Fruit fly (Drosophila melanogaster) whole organism, wandering third instar larva: ENCODE measurements around the gene CG43392.

Experiments
- CG32264 ChIP-seq: fragments of 200-800 bp; sonication (Bioruptor generic); optimal IDR thresholded peaks from 2 replicates; lab custom pipeline; 2016; ENCODE audit warnings: missing biosample characterization, missing genetic modification characterization
- CrebA ChIP-seq: fragments of 200-800 bp; sonication (Bioruptor generic); optimal IDR thresholded peaks from 2 replicates; lab custom pipeline; 2016; ENCODE audit warnings: missing biosample characterization, mild to moderate bottlenecking, missing genetic modification characterization, borderline replicate concordance
- N ChIP-seq: fragments of >200 bp; optimal IDR thresholded peaks from 2 replicates; lab custom pipeline; 2018; ENCODE audit warnings: missing biosample characterization, missing external identifiers, missing genetic modification characterization
- OdsH ChIP-seq: fragments of 200-800 bp; sonication (Bioruptor generic); optimal IDR thresholded peaks from 2 replicates; lab custom pipeline; 2016; ENCODE audit warnings: missing biosample characterization, mild to moderate bottlenecking, missing genetic modification characterization
- foxo ChIP-seq, 2 experiments: fragments of 200-800 bp; sonication (Bioruptor generic); optimal IDR thresholded peaks; 2 replicates in 1 of 2; 3 replicates in 1 of 2; lab custom pipeline; 2016 to 2017; ENCODE audit warnings: missing biosample characterization in 2 of 2, missing genetic modification characterization in 2 of 2
- h ChIP-seq: fragments of 200-800 bp; sonication (Bioruptor generic); optimal IDR thresholded peaks from 3 replicates; lab custom pipeline; 2016; ENCODE audit warnings: missing biosample characterization, mild to moderate bottlenecking, missing genetic modification characterization
- psq ChIP-seq: fragments of 200-800 bp; sonication (Bioruptor generic); optimal IDR thresholded peaks from 3 replicates; lab custom pipeline; 2017; ENCODE audit warnings: missing biosample characterization, mild to moderate bottlenecking, missing genetic modification characterization, moderate library complexity
- rgr ChIP-seq: fragments of 200-800 bp; sonication (Bioruptor generic); optimal IDR thresholded peaks from 3 replicates; lab custom pipeline; 2016; ENCODE audit warnings: missing biosample characterization, mild to moderate bottlenecking, missing genetic modification characterization

DNA sequence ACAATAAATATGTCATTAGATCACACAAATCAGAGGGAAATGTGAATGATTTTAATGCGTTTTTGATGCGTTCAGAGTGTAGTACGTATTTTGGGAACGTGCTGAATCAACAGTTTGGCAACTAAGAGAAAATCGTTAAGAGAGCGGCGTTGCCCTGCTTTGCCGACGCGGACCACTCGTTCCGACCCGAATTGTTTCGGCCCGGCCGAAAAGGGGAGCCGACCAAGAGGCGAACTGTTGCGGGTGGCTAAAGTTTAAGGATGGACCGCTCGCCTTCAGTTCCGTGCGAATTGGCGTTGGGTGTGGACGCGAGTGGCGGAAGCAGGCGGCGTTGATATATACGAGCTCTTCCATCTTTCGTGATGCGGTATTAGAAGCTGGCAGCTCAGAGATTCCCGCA lies 5.1 kb upstream of the CG43392 start, which contains the start of gene Oct-TyrR:
- no peak for TF ChIP-seq psq (GFP tag; lab: Kevin White, UChicago)
- no peak for TF ChIP-seq CG32264 (GFP tag; lab: Kevin White, UChicago)
- no peak for TF ChIP-seq CrebA (GFP tag; lab: Kevin White, UChicago)
- no peak for TF ChIP-seq foxo (GFP tag; optimal IDR thresholded peaks at IDR 0.05; lab: Kevin White, UChicago)
- TF ChIP-seq h, result no peak
- no peak for TF ChIP-seq OdsH (GFP tag; lab: Kevin White, UChicago)
- TF ChIP-seq rgr (GFP tag; lab: Kevin White, UChicago), result no peak
- no peak for TF ChIP-seq N (GFP tag; lab: Kevin White, UChicago)
